Fruit fly (Drosophila melanogaster) S2 (cell line): Measurements from ENCODE around the gene Paf-AHalpha.

Experiments used
- CG8478 ChIP-seq: fragments of >200 bp; optimal IDR thresholded peaks from 2 replicates; lab custom pipeline; 2018
- CTCF ChIP-seq, 2 experiments: fragments of >200 bp; optimal IDR thresholded peaks; 2 replicates each; lab custom pipeline; 2018

DNA sequence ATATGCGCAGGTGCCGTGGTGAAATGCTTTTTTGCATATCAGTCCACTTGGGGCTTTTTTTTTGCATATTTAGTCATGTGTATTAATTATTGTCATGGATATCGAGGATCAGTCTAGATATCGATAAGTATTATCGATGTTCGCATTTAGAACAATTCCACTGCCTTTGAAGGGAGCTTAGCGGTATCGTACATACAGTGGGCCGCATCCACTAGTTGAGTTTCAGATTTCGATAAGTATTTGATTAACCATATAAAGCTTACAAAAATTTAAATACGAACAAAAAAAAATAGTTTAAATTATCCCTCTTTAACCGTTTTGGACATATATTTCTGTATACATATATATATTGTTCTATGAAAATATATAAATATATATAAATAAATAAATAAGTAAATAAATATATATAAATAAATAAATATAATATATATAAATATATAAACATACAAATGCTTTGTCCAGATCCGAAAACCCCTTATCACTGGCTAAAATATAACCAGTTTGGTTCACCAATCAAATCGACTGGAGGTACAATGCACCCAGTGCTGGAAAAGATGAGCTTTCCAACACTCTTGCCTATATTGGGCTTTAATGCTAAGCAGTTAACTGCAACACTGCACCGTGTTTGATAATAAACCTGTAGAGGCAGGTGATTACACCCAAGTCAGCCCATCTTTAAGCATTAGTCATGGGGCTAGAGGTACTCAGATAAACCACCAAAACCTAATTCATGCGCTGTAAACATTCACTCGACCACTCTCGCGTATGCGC is 17.7 kb upstream of the Paf-AHalpha start:
- TF ChIP-seq CTCF (optimal IDR thresholded peaks at IDR 0.05; lab: Kevin White, UChicago) (no peak), CG8478 (no peak)
